Worm (Caenorhabditis elegans) whole organism, L4 larva: Measurements from ENCODE around the gene H35N09.1.

ENCODE experiments used
- F10B5.3 ChIP-seq: sonication (generic microtip); optimal IDR thresholded peaks from 2 replicates; lab custom pipeline; 2016; ENCODE audit warnings: mild to moderate bottlenecking, missing genetic modification characterization, missing compliant biosample characterization
- F37D6.2 ChIP-seq: sonication (generic microtip); optimal IDR thresholded peaks from 2 replicates; lab custom pipeline; 2016; ENCODE audit warnings: mild to moderate bottlenecking, missing genetic modification characterization, missing compliant biosample characterization
- F44E2.7 ChIP-seq: fragments of 200-800 bp; sonication (Bioruptor generic); IDR thresholded peaks from 2 replicates; pipeline ENCODE4 v2.1.2; 2022; ENCODE audit warnings: missing genetic modification characterization, missing compliant biosample characterization
- T20F7.1 ChIP-seq: fragments of 200-800 bp; sonication (Bioruptor generic); optimal IDR thresholded peaks from 2 replicates; lab custom pipeline; 2018; ENCODE audit warnings: mild to moderate bottlenecking, missing genetic modification characterization, missing compliant biosample characterization
- ceh-28 ChIP-seq: fragments of 150-350 bp; optimal IDR thresholded peaks from 2 replicates; lab custom pipeline; 2014; ENCODE audit warnings: missing biosample characterization, missing genetic modification reagents, missing genetic modification characterization
- ceh-82 ChIP-seq: sonication (generic microtip); optimal IDR thresholded peaks from 2 replicates; lab custom pipeline; 2017; ENCODE audit warnings: missing biosample characterization, missing genetic modification characterization
- ces-1 ChIP-seq: fragments of 150-350 bp; sonication (generic microtip); optimal IDR thresholded peaks from 4 replicates; lab custom pipeline; 2014; ENCODE audit warnings: missing biosample characterization, missing genetic modification reagents, missing genetic modification characterization
- ctbp-1 ChIP-seq: fragments of 200-800 bp; sonication (Bioruptor generic); IDR thresholded peaks from 2 replicates; pipeline ENCODE4 v1.3.6; 2022; ENCODE audit warnings: missing genetic modification reagents, missing genetic modification characterization, missing compliant biosample characterization
- daf-16 ChIP-seq, 3 experiments: sonication (generic microtip); optimal IDR thresholded peaks; 2 replicates each; lab custom pipeline; 2016 to 2017; ENCODE audit warnings: missing genetic modification characterization in 3 of 3, missing genetic modification reagents in 3 of 3, mild to moderate bottlenecking in 2 of 3, missing compliant biosample characterization in 2 of 3, missing biosample characterization in 1 of 3, moderate library complexity in 1 of 3
- dmd-6 ChIP-seq: fragments of 200-800 bp; sonication (Bioruptor generic); IDR thresholded peaks from 2 replicates; pipeline ENCODE4 v1.3.6; 2022; ENCODE audit warnings: missing genetic modification reagents, missing genetic modification characterization, missing compliant biosample characterization
- dmd-8 ChIP-seq: fragments of 200-800 bp; sonication (Bioruptor generic); IDR thresholded peaks from 2 replicates; pipeline ENCODE4 v1.3.6; 2022; ENCODE audit warnings: missing genetic modification characterization, missing compliant biosample characterization
- dpl-1 ChIP-seq: fragments of 150-350 bp; optimal IDR thresholded peaks from 2 replicates; lab custom pipeline; 2014; ENCODE audit warnings: missing biosample characterization, missing genetic modification reagents, missing genetic modification characterization
- dve-1 ChIP-seq: sonication (generic microtip); optimal IDR thresholded peaks from 2 replicates; lab custom pipeline; 2017; ENCODE audit warnings: antibody characterized with exemption, mild to moderate bottlenecking, missing genetic modification characterization, missing compliant biosample characterization; ENCODE audit not compliant: insufficient read depth
- fos-1 ChIP-seq: fragments of 150-350 bp; optimal IDR thresholded peaks from 2 replicates; lab custom pipeline; 2014; ENCODE audit warnings: missing biosample characterization, missing genetic modification characterization
- hif-1 ChIP-seq, 2 experiments: sonication (generic microtip); optimal IDR thresholded peaks; 2 replicates each; lab custom pipeline; 2016 to 2017; ENCODE audit warnings: missing compliant biosample characterization in 2 of 2, missing genetic modification characterization in 2 of 2, missing genetic modification reagents in 2 of 2, missing genotype in 2 of 2, mild to moderate bottlenecking in 1 of 2
- hlh-11 ChIP-seq: fragments of 200-800 bp; sonication (Bioruptor generic); optimal IDR thresholded peaks from 2 replicates; lab custom pipeline; 2018; ENCODE audit warnings: mild to moderate bottlenecking, missing genetic modification characterization, missing compliant biosample characterization
- hmg-1.1 ChIP-seq: fragments of 200-800 bp; sonication (Bioruptor generic); IDR thresholded peaks from 2 replicates; pipeline ENCODE4 v1.3.6; 2022; ENCODE audit warnings: missing genetic modification reagents, missing genetic modification characterization, missing compliant biosample characterization
- jun-1 ChIP-seq: fragments of 150-350 bp; optimal IDR thresholded peaks from 2 replicates; lab custom pipeline; 2014; ENCODE audit warnings: missing biosample characterization, missing genetic modification reagents, missing genetic modification characterization
- lin-15B ChIP-seq: fragments of 150-350 bp; sonication (generic microtip); optimal IDR thresholded peaks from 3 replicates; lab custom pipeline; 2014; ENCODE audit warnings: missing biosample characterization, missing genetic modification characterization
- lin-29 ChIP-seq: fragments of 200-800 bp; sonication (Bioruptor generic); IDR thresholded peaks from 2 replicates; pipeline ENCODE4 v1.3.6; 2022; ENCODE audit warnings: missing genetic modification reagents, missing genetic modification characterization, missing compliant biosample characterization
- lir-3 ChIP-seq: sonication (generic microtip); optimal IDR thresholded peaks from 2 replicates; lab custom pipeline; 2016; ENCODE audit warnings: mild to moderate bottlenecking, missing genetic modification characterization, missing compliant biosample characterization
- lsy-2 ChIP-seq, 2 experiments: fragments of 150-350 bp in 1 of 2; sonication (generic microtip) in 1 of 2; optimal IDR thresholded peaks; 2 replicates each; lab custom pipeline; 2014 to 2017; ENCODE audit warnings: missing biosample characterization in 2 of 2, missing genetic modification characterization in 2 of 2
- madf-9 ChIP-seq: fragments of 200-800 bp; sonication (Bioruptor generic); conservative IDR thresholded peaks from 2 replicates; pipeline ENCODE4 v1.3.6; 2022; ENCODE audit warnings: missing genetic modification reagents, missing genetic modification characterization, missing compliant biosample characterization
- mep-1 ChIP-seq: fragments of 150-350 bp; sonication (generic microtip); optimal IDR thresholded peaks from 3 replicates; lab custom pipeline; 2014; ENCODE audit warnings: missing biosample characterization, missing genetic modification characterization
- mes-2 ChIP-seq: sonication (generic microtip); optimal IDR thresholded peaks from 2 replicates; lab custom pipeline; 2016; ENCODE audit warnings: missing genotype, mild to moderate bottlenecking, missing genetic modification characterization, missing compliant biosample characterization; ENCODE audit not compliant: poor library complexity, severe bottlenecking
- mxl-3 ChIP-seq: fragments of 200-800 bp; sonication (Bioruptor generic); optimal IDR thresholded peaks from 2 replicates; lab custom pipeline; 2018; ENCODE audit warnings: mild to moderate bottlenecking, missing genetic modification characterization, missing compliant biosample characterization
- nhr-10 ChIP-seq: fragments of 150-350 bp; optimal IDR thresholded peaks from 2 replicates; lab custom pipeline; 2014; ENCODE audit warnings: missing biosample characterization, missing genetic modification characterization
- nhr-102 ChIP-seq: sonication (generic microtip); optimal IDR thresholded peaks from 2 replicates; lab custom pipeline; 2016; ENCODE audit warnings: mild to moderate bottlenecking, missing genetic modification characterization, moderate library complexity, missing compliant biosample characterization
- nhr-25 ChIP-seq: sonication (generic microtip); optimal IDR thresholded peaks from 2 replicates; lab custom pipeline; 2017; ENCODE audit warnings: missing genetic modification characterization, mild to moderate bottlenecking, missing compliant biosample characterization, antibody characterized with exemption, moderate library complexity, borderline replicate concordance; ENCODE audit not compliant: insufficient read depth
- nhr-28 ChIP-seq: fragments of 150-350 bp; optimal IDR thresholded peaks from 2 replicates; lab custom pipeline; 2014; ENCODE audit warnings: missing biosample characterization, missing genetic modification characterization
- nhr-42 ChIP-seq: fragments of 200-800 bp; sonication (Bioruptor generic); IDR thresholded peaks from 2 replicates; pipeline ENCODE4 v1.3.6; 2022; ENCODE audit warnings: missing genetic modification characterization, missing compliant biosample characterization
- nhr-48 ChIP-seq: sonication (generic microtip); optimal IDR thresholded peaks from 2 replicates; lab custom pipeline; 2016; ENCODE audit warnings: mild to moderate bottlenecking, missing genetic modification characterization, missing compliant biosample characterization
- nhr-6 ChIP-seq: fragments of 150-350 bp; optimal IDR thresholded peaks from 2 replicates; lab custom pipeline; 2014; ENCODE audit warnings: missing biosample characterization, missing genetic modification characterization
- nhr-76 ChIP-seq: fragments of 150-350 bp; optimal IDR thresholded peaks from 2 replicates; lab custom pipeline; 2014; ENCODE audit warnings: missing biosample characterization, missing genetic modification characterization
- pha-4 ChIP-seq, 2 experiments: fragments of 150-350 bp in 1 of 2; fragments of 200-800 bp in 1 of 2; sonication (Bioruptor generic) in 1 of 2; IDR thresholded peaks in 1 of 2; optimal IDR thresholded peaks in 1 of 2; 2 replicates each; pipeline versions ENCODE4 v1.3.6 to Lab custom; 2014 to 2022; ENCODE audit warnings: missing genetic modification characterization in 2 of 2, missing genetic modification reagents in 2 of 2, missing biosample characterization in 1 of 2, missing compliant biosample characterization in 1 of 2
- pqm-1 ChIP-seq: sonication (generic microtip); optimal IDR thresholded peaks from 2 replicates; lab custom pipeline; 2017; ENCODE audit warnings: missing biosample characterization, missing genetic modification characterization
- rbr-2 ChIP-seq: sonication (generic microtip); optimal IDR thresholded peaks from 2 replicates; lab custom pipeline; 2016; ENCODE audit warnings: missing genotype, missing genetic modification characterization, missing compliant biosample characterization
- sdz-12 ChIP-seq: fragments of 200-800 bp; sonication (Bioruptor generic); optimal IDR thresholded peaks from 2 replicates; lab custom pipeline; 2018; ENCODE audit warnings: mild to moderate bottlenecking, missing genetic modification characterization, missing compliant biosample characterization
- set-16 ChIP-seq: fragments of 200-800 bp; sonication (Bioruptor generic); IDR thresholded peaks from 2 replicates; pipeline ENCODE4 v1.3.6; 2022; ENCODE audit warnings: missing genetic modification reagents, missing genetic modification characterization, missing compliant biosample characterization
- snpc-4 ChIP-seq: fragments of 150-350 bp; optimal IDR thresholded peaks from 2 replicates; lab custom pipeline; 2014; ENCODE audit warnings: missing biosample characterization, missing genetic modification characterization
- tag-97 ChIP-seq: fragments of 200-800 bp; sonication (Bioruptor generic); IDR thresholded peaks from 2 replicates; pipeline ENCODE4 v1.3.6; 2022; ENCODE audit warnings: missing genetic modification characterization, missing compliant biosample characterization
- unc-62 ChIP-seq, 3 experiments: fragments of 150-350 bp in 1 of 3; sonication (generic microtip); optimal IDR thresholded peaks in 2 of 3; peaks in 1 of 3; 1 replicate in 1 of 3; 2 replicates in 2 of 3; lab custom pipeline; 2014 to 2017; ENCODE audit warnings: missing biosample characterization in 3 of 3, missing genetic modification characterization in 3 of 3, missing genetic modification reagents in 3 of 3, missing genotype in 1 of 3
- zag-1 ChIP-seq: fragments of 150-350 bp; optimal IDR thresholded peaks from 2 replicates; lab custom pipeline; 2014; ENCODE audit warnings: missing biosample characterization, missing genetic modification characterization
- zfp-2 ChIP-seq: sonication (generic microtip); optimal IDR thresholded peaks from 2 replicates; lab custom pipeline; 2016; ENCODE audit warnings: mild to moderate bottlenecking, missing genetic modification characterization, missing compliant biosample characterization
- zfp-3 ChIP-seq: fragments of 200-800 bp; sonication (Bioruptor generic); conservative IDR thresholded peaks from 2 replicates; pipeline ENCODE4 v1.3.6; 2022; ENCODE audit warnings: missing genetic modification reagents, missing genetic modification characterization, missing compliant biosample characterization

H35N09.1 gene

DNA sequence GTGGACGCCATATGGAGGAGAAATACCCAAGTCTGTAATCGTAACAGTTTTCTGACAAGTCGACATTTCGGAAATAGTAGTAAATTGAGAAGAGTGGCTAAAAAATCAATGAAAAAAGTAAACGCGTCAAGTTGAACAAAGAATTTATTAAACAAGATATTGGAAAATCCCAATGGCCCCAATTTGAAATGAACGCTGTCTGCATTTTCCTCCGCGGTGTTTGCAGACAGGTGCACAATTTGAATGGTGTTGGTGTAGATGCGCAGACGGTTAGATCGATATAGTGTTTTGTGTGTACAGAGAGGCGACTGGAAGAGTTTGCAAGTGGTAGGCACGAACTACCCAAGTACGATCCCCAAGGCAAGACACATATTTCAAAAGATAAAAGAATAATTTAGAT is at the start of gene H35N09.1, which contains the start of gene H35N09.2:
Gene H35N09.1, plus strand, starts transcription at position 335 of the 400 bp plus-strand sequence.
Gene H35N09.2, minus strand, starts transcription at position 54 of the 400 bp plus-strand sequence.
- TF ChIP-seq mes-2 (tag; lab: Kevin White, UChicago) (peak; percentile 71), nhr-6 (tag; lab: Kevin White, UChicago) (peak; percentile 34), pqm-1 (tag; lab: Kevin White, UChicago) (no peak), sdz-12 (GFP tag; lab: Kevin White, UChicago) (no peak), lsy-2 (tag; optimal IDR thresholded peaks at IDR 0.05; lab: Kevin White, UChicago) (peak in 1 of 2 experiments; percentile 55), pha-4 (GFP tag; IDR thresholded peaks at IDR 0.05; lab: Robert Waterston, UW) (no peak), pha-4 (tag; optimal IDR thresholded peaks at IDR 0.05; lab: Kevin White, UChicago) (peak; percentile 85), mxl-3 (GFP tag; lab: Kevin White, UChicago) (no peak), dmd-6 (GFP tag; lab: Robert Waterston, UW) (peak; percentile 39; the same call in 1 of the 2 replicates), daf-16 (GFP tag; optimal IDR thresholded peaks at IDR 0.05; lab: Kevin White, UChicago) (no peak), daf-16 (tag; optimal IDR thresholded peaks at IDR 0.05; lab: Kevin White, UChicago) (peak; percentile 83), dpl-1 (GFP tag; lab: Kevin White, UChicago) (peak; percentile 52), hlh-11 (tag; lab: Kevin White, UChicago) (peak; percentile 48), madf-9 (GFP tag; lab: Robert Waterston, UW) (no peak), zfp-2 (tag; lab: Kevin White, UChicago) (no peak), nhr-28 (tag; lab: Kevin White, UChicago) (peak; percentile 41), hmg-1.1 (GFP tag; lab: Robert Waterston, UW) (peak; percentile 50; the same call in 1 of the 2 replicates), dve-1 (tag; lab: Kevin White, UChicago) (peak; percentile 63), hif-1 (tag; optimal IDR thresholded peaks at IDR 0.05; lab: Kevin White, UChicago) (peak in 1 of 2 experiments; percentile 12), T20F7.1 (GFP tag; lab: Kevin White, UChicago) (no peak), mep-1 (tag; lab: Kevin White, UChicago) (peak; percentile 60)

DNA sequence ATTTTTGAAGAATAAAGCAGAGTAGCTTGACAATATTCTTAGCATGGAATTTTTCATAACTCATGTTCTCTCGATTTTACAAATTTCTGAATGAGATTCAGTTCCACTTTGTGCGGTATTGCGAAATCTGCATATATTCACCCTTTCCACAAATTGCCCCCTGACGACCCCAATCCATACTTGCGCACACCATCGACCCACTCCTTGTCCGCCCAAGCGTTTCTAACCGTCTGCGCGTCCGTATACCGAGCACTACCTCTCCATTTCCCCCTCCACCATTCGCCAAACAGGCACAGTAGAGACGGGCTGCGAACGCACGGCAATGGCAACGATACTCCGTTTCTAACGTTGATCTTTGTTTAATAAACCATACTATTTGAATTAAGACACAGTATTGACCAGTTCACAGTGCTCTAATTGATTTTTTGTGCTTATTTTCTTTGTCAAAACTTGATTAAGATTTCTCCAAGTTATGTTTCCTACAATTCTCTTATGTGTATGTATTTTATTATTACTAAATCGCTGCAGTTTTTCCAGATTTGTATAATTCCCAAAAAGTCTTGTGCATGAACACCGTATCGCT is 48.4 kb upstream of the H35N09.1 start, which contains the start of gene utx-1:
Gene utx-1, plus strand, starts transcription at position 533 of the 583 bp plus-strand sequence.
- TF ChIP-seq nhr-42 (GFP tag; lab: Robert Waterston, UW) (no peak), nhr-10 (tag; lab: Kevin White, UChicago) (no peak), ceh-28 (no peak), ceh-82 (no peak), rbr-2 (tag; lab: Kevin White, UChicago) (peak; percentile 55), lsy-2 (tag; optimal IDR thresholded peaks at IDR 0.05; lab: Kevin White, UChicago) (peak in 1 of 2 experiments; percentile 10), jun-1 (tag; lab: Kevin White, UChicago) (no peak), nhr-76 (tag; lab: Kevin White, UChicago) (no peak), F10B5.3 (tag; lab: Kevin White, UChicago) (no peak), snpc-4 (tag; lab: Kevin White, UChicago) (no peak), tag-97 (GFP tag; lab: Robert Waterston, UW) (no peak), nhr-6 (tag; lab: Kevin White, UChicago) (peak; percentile 18), ces-1 (GFP tag; lab: Kevin White, UChicago) (no peak), lin-29 (GFP tag; lab: Robert Waterston, UW) (peak; percentile 17; the same call in 1 of the 2 replicates), pqm-1 (tag; lab: Kevin White, UChicago) (no peak), daf-16 (GFP tag; optimal IDR thresholded peaks at IDR 0.05; lab: Kevin White, UChicago) (no peak), daf-16 (tag; optimal IDR thresholded peaks at IDR 0.05; lab: Kevin White, UChicago) (peak; percentile 18), lir-3 (tag; lab: Kevin White, UChicago) (no peak), mxl-3 (GFP tag; lab: Kevin White, UChicago) (peak; percentile 2), lin-15B (tag; lab: Kevin White, UChicago) (no peak), F37D6.2 (tag; lab: Kevin White, UChicago) (peak; percentile 27), zag-1 (tag; lab: Kevin White, UChicago) (no peak), set-16 (GFP tag; lab: Robert Waterston, UW) (no peak), ctbp-1 (no peak), nhr-25 (no peak), nhr-102 (peak; percentile 31), zfp-3 (GFP tag; lab: Robert Waterston, UW) (no peak), dve-1 (tag; lab: Kevin White, UChicago) (peak; percentile 10), F44E2.7 (GFP tag; lab: Robert Waterston, UW) (no peak), dmd-8 (GFP tag; lab: Robert Waterston, UW) (no peak), unc-62 (GFP tag; optimal IDR thresholded peaks at IDR 0.05 in 1 of 2; lab: Kevin White, UChicago) (no peak), unc-62 (tag; optimal IDR thresholded peaks at IDR 0.05; lab: Kevin White, UChicago) (no peak), fos-1 (no peak), nhr-48 (tag; lab: Kevin White, UChicago) (no peak)
